Fruit fly (Drosophila melanogaster): ENCODE results near the gene Asciz.

The Asciz gene

DNA sequence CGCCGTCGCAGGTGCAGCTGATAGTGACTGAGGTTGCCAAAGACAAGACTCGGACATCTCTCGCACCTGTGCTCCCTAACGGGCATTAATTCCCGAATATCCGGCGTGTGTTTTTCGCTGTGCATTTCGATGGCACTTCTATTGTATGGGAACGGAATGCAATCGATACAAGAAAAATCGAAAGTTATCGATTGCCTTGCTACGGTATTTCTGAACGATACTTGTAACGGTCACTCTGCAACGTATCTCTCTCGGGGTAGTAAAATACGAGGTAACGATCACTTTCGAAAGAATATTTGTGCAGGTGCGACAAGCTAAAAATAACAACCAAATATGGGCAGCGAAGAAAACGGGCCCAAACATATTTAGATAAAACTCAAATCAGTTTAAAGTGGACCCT, 1.1 kb downstream of the Asciz start, which contains the start of gene CG32280 (continued):
- TF ChIP-seq Dll (GFP tag; IDR thresholded peaks at IDR 0.05; ENCODE audit: partially characterized antibody) (peak; percentile 82), CG4730 (GFP tag; IDR thresholded peaks at IDR 0.05) (no peak), CG6791 (GFP tag; IDR thresholded peaks at IDR 0.05; ENCODE audit: partially characterized antibody) (peak; percentile 89), CG17829 (tag; optimal IDR thresholded peaks at IDR 0.05) (peak; percentile 33), Six4 (GFP tag; optimal IDR thresholded peaks at IDR 0.05) (no peak), CoRest (tag; optimal IDR thresholded peaks at IDR 0.05) (peak; percentile 26), CG34224 (GFP tag; IDR thresholded peaks at IDR 0.05; ENCODE audit: partially characterized antibody) (peak; percentile 90), tio (GFP tag; optimal IDR thresholded peaks at IDR 0.05) (no peak), nau (GFP tag; optimal IDR thresholded peaks at IDR 0.05) (no peak), knrl (GFP tag; IDR thresholded peaks at IDR 0.05; ENCODE audit: partially characterized antibody) (peak; percentile 80), CG17359 (tag; optimal IDR thresholded peaks at IDR 0.05) (no peak), CrebB (tag; optimal IDR thresholded peaks at IDR 0.05) (peak; percentile 35), Adf1 (GFP tag; IDR thresholded peaks at IDR 0.05) (0 out of 2 replicates have a peak, but pooled peaks have one; percentile 12), Trl (optimal IDR thresholded peaks at IDR 0.05) (no peak), Trl (GFP tag; optimal IDR thresholded peaks at IDR 0.05) (peak; percentile 15), CG18619 (GFP tag; optimal IDR thresholded peaks at IDR 0.05) (no peak), CG6765 (GFP tag; optimal IDR thresholded peaks at IDR 0.05) (peak; percentile 20), vvl (GFP tag; IDR thresholded peaks at IDR 0.05) (peak; percentile 50), nerfin-1 (tag; optimal IDR thresholded peaks at IDR 0.05) (peak; percentile 58), gro (GFP tag; optimal IDR thresholded peaks at IDR 0.05) (peak; percentile 61), Rfx (GFP tag; IDR thresholded peaks at IDR 0.05) (peak; percentile 43; the same call in 1 of the 2 replicates), ems (GFP tag; optimal IDR thresholded peaks at IDR 0.05) (peak; percentile 22), NFAT (GFP tag; IDR thresholded peaks at IDR 0.05) (peak; percentile 40; the same call in 1 of the 2 replicates), ato (GFP tag; IDR thresholded peaks at IDR 0.05; ENCODE audit: partially characterized antibody) (peak; percentile 85), exex (tag; optimal IDR thresholded peaks at IDR 0.05) (no peak), CG6854 (GFP tag; optimal IDR thresholded peaks at IDR 0.05) (no peak), CG10267 (tag; optimal IDR thresholded peaks at IDR 0.05) (peak; percentile 48), unc-4 (GFP tag; IDR thresholded peaks at IDR 0.05; ENCODE audit: partially characterized antibody) (peak; percentile 90), CG8944 (GFP tag; optimal IDR thresholded peaks at IDR 0.05) (no peak), HLHmδ (GFP tag; optimal IDR thresholded peaks at IDR 0.05) (peak; percentile 69), CG3281 (GFP tag; optimal IDR thresholded peaks at IDR 0.05) (peak; percentile 24), CG10654 (GFP tag; optimal IDR thresholded peaks at IDR 0.05) (no peak), D19B (GFP tag; optimal IDR thresholded peaks at IDR 0.05) (peak; percentile 22), mirr (GFP tag; optimal IDR thresholded peaks at IDR 0.05) (peak; percentile 0), Side (GFP tag; optimal IDR thresholded peaks at IDR 0.05) (no peak), CG13296 (GFP tag; optimal IDR thresholded peaks at IDR 0.05) (peak; percentile 55), chm (GFP tag; IDR thresholded peaks at IDR 0.05) (peak; percentile 40; the same call in 1 of the 2 replicates), aop (GFP tag; IDR thresholded peaks at IDR 0.05) (no peak), CG17361 (GFP tag; IDR thresholded peaks at IDR 0.05) (0 out of 3 replicates have a peak, but pooled peaks have one; percentile 12), pfk (GFP tag; optimal IDR thresholded peaks at IDR 0.05) (peak; percentile 69), ttk (GFP tag; IDR thresholded peaks at IDR 0.05) (0 out of 2 replicates have a peak, but pooled peaks have one; percentile 7), chinmo (GFP tag; IDR thresholded peaks at IDR 0.05; ENCODE audit: partially characterized antibody) (peak; percentile 92; the same call in 3 of the 4 replicates), CG8290 (GFP tag; optimal IDR thresholded peaks at IDR 0.05) (peak; percentile 19), CG8290 (tag; optimal IDR thresholded peaks at IDR 0.05) (no peak), HHEX (GFP tag; optimal IDR thresholded peaks at IDR 0.05) (peak; percentile 47), CG12155 (GFP tag; optimal IDR thresholded peaks at IDR 0.05) (peak; percentile 46), Xrp1 (GFP tag; IDR thresholded peaks at IDR 0.05) (0 out of 2 replicates have a peak, but pooled peaks have one; percentile 5), CG9932 (GFP tag; IDR thresholded peaks at IDR 0.05) (peak; percentile 63), Pdp1 (GFP tag; optimal IDR thresholded peaks at IDR 0.05) (peak in 1 of 2 experiments; percentile 49), Opbp (GFP tag; IDR thresholded peaks at IDR 0.05; ENCODE audit: partially characterized antibody) (peak; percentile 87; the same call in 2 of the 3 replicates)
